Worm (Caenorhabditis elegans): Measurements from ENCODE around the gene F02C12.1.

The F02C12.1 gene

DNA sequence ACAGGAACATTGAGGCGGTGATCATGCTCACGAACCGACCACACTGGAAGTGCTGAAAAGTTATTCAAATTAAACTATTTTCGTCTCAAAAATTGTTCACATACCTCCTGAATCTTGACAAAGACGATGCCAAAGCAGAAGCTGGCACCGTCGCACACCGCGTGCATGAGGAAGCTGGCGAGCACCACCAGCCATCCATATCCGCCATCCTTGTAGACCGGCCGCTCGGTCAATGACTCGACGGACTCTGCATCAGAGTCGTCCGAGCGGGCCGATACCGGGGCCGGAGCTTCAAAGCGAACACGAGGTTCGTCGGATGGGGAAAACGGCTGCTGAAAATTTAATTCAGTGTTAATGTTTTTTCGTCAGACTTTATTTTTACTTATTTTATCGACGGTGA lies 25.7 kb upstream of the F02C12.1 start:
- TF ChIP-seq lsy-2 (tag; optimal IDR thresholded peaks at IDR 0.05) (no peak), ceh-16 (tag; optimal IDR thresholded peaks at IDR 0.05) (no peak)

DNA sequence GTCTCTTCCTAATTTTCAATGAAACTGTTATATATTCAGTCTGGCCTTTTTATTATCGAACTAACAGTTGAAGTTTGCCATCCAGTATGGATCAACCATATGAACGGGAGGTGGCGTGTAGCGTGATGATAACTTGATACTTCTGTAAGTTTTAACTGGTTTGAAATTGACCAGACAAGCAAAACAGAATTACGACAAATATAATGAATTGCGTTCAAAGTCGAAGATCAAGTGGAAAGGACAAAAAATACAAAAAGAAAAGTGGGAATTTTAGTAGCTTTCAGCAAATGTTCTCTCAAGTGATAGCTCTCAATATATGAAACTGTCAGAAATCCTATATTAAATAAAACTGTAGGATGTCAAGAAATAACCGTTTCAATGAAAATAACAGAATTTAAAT lies 25.0 kb upstream of the F02C12.1 start, which contains the start of the genes C49F8.14 and gem-1:
Gene C49F8.14 (minus strand): TSS at position 99 of the 400 bp plus-strand sequence.
Gene gem-1 (minus strand): TSS at position 142 of the 400 bp plus-strand sequence.
- TF ChIP-seq skn-1 (tag; optimal IDR thresholded peaks at IDR 0.05): no peak
- no peak for TF ChIP-seq sem-4 (tag; optimal IDR thresholded peaks at IDR 0.05)
- TF ChIP-seq nhr-129 (tag; optimal IDR thresholded peaks at IDR 0.05): no peak
- no peak for TF ChIP-seq elt-3 (tag; optimal IDR thresholded peaks at IDR 0.05)
- no peak for TF ChIP-seq R02D3.7 (tag; optimal IDR thresholded peaks at IDR 0.05)
- no peak for TF ChIP-seq lin-13 (GFP tag; optimal IDR thresholded peaks at IDR 0.05)
- no peak for TF ChIP-seq ceh-82 (tag; optimal IDR thresholded peaks at IDR 0.05)

DNA sequence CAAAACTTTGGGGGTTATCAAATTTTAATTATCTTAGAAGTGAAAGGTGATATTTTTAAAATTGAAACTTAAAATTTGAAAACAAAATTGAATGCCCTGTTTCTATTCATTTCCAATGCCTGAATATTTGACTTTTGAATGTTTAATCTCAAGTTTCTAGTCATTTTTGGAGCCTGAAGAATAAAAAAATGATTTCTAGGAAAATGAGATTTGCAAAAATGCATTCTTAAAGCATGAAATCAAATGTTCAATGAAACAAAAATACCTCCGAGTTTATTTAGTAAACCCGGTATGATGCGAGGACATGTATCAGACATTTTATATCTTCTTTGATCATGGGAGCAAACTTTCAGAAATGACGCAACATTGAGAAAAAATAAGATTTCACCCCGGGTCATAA lies 22.8 kb upstream of the F02C12.1 start:
- TF ChIP-seq nhr-129 (tag; optimal IDR thresholded peaks at IDR 0.05): peak; percentile 3
- TF ChIP-seq ceh-82 (tag; optimal IDR thresholded peaks at IDR 0.05): no peak
- TF ChIP-seq elt-1 (tag; optimal IDR thresholded peaks at IDR 0.05): no peak
- no peak for TF ChIP-seq sma-9 (GFP tag; optimal IDR thresholded peaks at IDR 0.05)
- no peak for TF ChIP-seq sma-9 (tag; optimal IDR thresholded peaks at IDR 0.05)
- no peak for TF ChIP-seq elt-3 (tag; optimal IDR thresholded peaks at IDR 0.05)
- no peak for TF ChIP-seq nhr-237 (tag; optimal IDR thresholded peaks at IDR 0.05)
- no peak for TF ChIP-seq ztf-4 (tag; optimal IDR thresholded peaks at IDR 0.05)
- TF ChIP-seq lsy-2 (tag; optimal IDR thresholded peaks at IDR 0.05): no peak

DNA sequence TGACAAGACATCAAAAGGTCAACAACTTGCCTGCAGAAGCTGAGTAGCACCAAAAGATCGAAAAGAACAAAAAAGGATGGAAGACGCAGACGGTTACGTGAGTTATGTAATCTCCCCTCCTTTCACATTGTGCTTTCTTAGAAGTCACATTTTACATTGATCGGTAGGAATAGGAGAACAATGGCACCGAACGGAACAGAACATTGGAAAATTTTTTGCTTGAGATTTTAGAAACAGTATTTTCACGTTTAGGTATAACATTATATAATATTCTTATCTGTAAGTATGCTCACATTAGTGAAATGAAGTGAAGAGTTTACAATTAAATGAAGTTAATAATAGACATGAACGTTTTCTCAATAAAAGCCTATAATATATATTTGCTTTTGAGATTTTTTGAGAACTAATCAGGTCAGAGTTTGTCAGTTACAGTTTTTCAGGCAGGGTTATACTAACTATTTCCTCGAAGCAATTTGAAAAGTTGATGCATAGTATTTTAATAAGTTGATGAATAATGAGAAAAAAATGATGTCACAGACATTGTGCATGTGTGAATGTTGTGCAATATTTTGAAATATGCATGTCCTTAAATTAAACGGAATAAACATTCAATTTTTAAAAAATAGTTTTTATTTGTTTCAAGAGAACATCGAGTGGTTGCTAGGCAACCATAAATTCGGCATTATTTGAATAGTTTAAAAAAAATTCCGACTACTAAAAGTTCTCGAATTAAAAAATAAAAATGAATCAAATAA lies 20.7 kb upstream of the F02C12.1 start:
- TF ChIP-seq nhr-129 (tag; optimal IDR thresholded peaks at IDR 0.05): peak; percentile 35
- TF ChIP-seq unc-55 (GFP tag; optimal IDR thresholded peaks at IDR 0.05): peak; percentile 36
- no peak for TF ChIP-seq dmd-4 (tag; optimal IDR thresholded peaks at IDR 0.05)

DNA sequence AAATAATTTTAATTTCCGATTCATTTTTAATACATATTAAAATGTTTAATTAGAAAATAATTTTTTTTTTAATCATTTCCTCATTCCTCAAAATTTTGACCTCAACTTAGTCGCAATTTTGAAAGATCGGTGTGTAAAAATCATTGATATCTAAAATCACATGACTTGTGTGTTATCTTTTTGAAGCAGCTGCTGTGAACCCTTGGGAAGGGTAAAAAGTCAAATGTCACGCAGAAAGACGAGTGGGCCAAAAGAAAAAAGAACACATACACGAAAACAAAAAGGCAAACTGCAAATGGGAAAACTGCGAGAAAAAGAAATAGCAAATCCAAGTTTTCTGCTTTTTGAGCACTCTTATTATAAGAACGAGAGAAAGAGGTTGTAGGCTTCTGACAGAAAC lies 18.6 kb upstream of the F02C12.1 start:
- TF ChIP-seq C34F6.9 (tag; optimal IDR thresholded peaks at IDR 0.05) (peak; percentile 31), nhr-129 (tag; optimal IDR thresholded peaks at IDR 0.05) (peak; percentile 33), egl-27 (tag; optimal IDR thresholded peaks at IDR 0.05) (no peak), nhr-21 (tag; optimal IDR thresholded peaks at IDR 0.05) (no peak), lsy-2 (tag; optimal IDR thresholded peaks at IDR 0.05) (peak in 1 of 2 experiments; percentile 38), sma-9 (GFP tag; optimal IDR thresholded peaks at IDR 0.05) (peak; percentile 44), sma-9 (tag; optimal IDR thresholded peaks at IDR 0.05) (no peak)

DNA sequence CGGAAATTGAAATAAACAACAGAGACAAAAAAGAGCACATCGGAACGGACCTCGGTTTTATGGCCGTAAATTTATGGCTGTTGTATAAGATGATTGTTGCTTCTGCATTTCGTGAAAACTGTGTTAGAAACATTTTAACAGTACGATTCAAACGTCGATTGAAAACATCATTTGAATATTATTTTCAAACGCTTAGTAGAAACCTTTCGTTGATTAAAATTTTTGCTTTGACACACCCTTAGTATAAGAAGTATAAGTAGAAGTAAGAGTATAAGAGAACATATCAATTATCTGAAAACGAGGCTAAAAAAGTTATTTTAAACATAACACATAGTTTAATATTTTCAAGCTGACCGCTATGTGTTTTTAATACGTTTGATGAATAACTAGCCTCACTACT lies 17.1 kb upstream of the F02C12.1 start:
- no peak for TF ChIP-seq lin-13 (GFP tag; optimal IDR thresholded peaks at IDR 0.05)
- TF ChIP-seq elt-3 (tag; optimal IDR thresholded peaks at IDR 0.05): no peak
- no peak for TF ChIP-seq blmp-1 (tag; optimal IDR thresholded peaks at IDR 0.05; ENCODE audit: insufficient read depth)
- no peak for TF ChIP-seq nhr-12 (tag; optimal IDR thresholded peaks at IDR 0.05)
- TF ChIP-seq unc-39 (tag; optimal IDR thresholded peaks at IDR 0.05): no peak
- TF ChIP-seq peb-1 (tag; optimal IDR thresholded peaks at IDR 0.05): no peak
- no peak for TF ChIP-seq ceh-82 (tag; optimal IDR thresholded peaks at IDR 0.05)
- no peak for TF ChIP-seq lsy-2 (tag; optimal IDR thresholded peaks at IDR 0.05)
- no peak for TF ChIP-seq dmd-4 (tag; optimal IDR thresholded peaks at IDR 0.05)
- no peak for TF ChIP-seq ztf-4 (tag; optimal IDR thresholded peaks at IDR 0.05)
- TF ChIP-seq lin-39 (tag; optimal IDR thresholded peaks at IDR 0.05): no peak
- TF ChIP-seq aly-2 (tag; optimal IDR thresholded peaks at IDR 0.05): no peak
- no peak for TF ChIP-seq nhr-11 (tag; optimal IDR thresholded peaks at IDR 0.05)

DNA sequence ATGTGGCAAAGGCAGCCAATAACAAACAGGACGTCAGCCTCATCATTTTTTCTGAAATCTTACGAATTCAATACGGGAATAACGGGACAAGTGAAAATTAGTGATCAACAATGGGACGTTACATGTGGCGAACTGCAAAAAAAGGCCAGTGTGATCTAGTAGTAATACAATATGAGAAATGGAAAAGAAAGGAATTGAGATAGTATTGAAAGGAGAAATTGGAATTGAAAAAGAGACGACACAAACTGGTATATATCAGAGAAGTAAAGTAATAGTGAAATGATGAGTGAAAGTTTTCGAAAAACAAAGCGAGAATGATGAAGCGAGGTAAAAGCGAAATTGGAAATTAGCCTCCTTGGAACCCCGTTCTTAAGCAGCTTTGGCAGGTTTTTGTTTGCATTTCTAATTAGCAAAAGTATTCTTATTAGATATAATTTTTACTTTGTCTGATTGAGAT lies 14.4 kb upstream of the F02C12.1 start, which contains the start of gene C49F8.3:
Gene C49F8.3 (minus strand): TSS at position 51 of the 457 bp plus-strand sequence.
- no peak for TF ChIP-seq ztf-11 (tag; optimal IDR thresholded peaks at IDR 0.05)
- no peak for TF ChIP-seq snpc-4 (tag; optimal IDR thresholded peaks at IDR 0.05)
- no peak for TF ChIP-seq peb-1 (tag; optimal IDR thresholded peaks at IDR 0.05)
- TF ChIP-seq nhr-12 (tag; optimal IDR thresholded peaks at IDR 0.05): no peak
- no peak for TF ChIP-seq nhr-25 (tag; optimal IDR thresholded peaks at IDR 0.05)
- peak; percentile 94 for TF ChIP-seq blmp-1 (tag; optimal IDR thresholded peaks at IDR 0.05; ENCODE audit: insufficient read depth)
